Fruit fly (Drosophila melanogaster) whole organism, embryonic: ENCODE results near the gene Mvd.

Source experiments
- Bgb ChIP-seq: fragments of 200-800 bp; sonication (Bioruptor generic); IDR thresholded peaks from 2 replicates; pipeline ENCODE4 v1.3.6; 2022; ENCODE audit warnings: missing biosample characterization, missing genetic modification characterization; ENCODE audit not compliant: partially characterized antibody
- CG10267 ChIP-seq: fragments of 200-800 bp; sonication (Bioruptor generic); optimal IDR thresholded peaks from 2 replicates; lab custom pipeline; 2018; ENCODE audit warnings: missing biosample characterization, mild to moderate bottlenecking, missing genetic modification characterization, moderate library complexity
- CG12659 ChIP-seq: fragments of 200-800 bp; sonication (Bioruptor generic); optimal IDR thresholded peaks from 3 replicates; lab custom pipeline; 2017; ENCODE audit warnings: mild to moderate bottlenecking, missing biosample characterization, missing genetic modification reagents, missing genetic modification characterization
- CG12744 ChIP-seq: fragments of 200-800 bp; sonication (Bioruptor generic); optimal IDR thresholded peaks from 2 replicates; lab custom pipeline; 2016; ENCODE audit warnings: missing biosample characterization, missing genetic modification characterization
- CG13287 ChIP-seq: fragments of 200-800 bp; sonication (Bioruptor generic); IDR thresholded peaks from 2 replicates; pipeline ENCODE4 v1.3.6; 2022; ENCODE audit warnings: missing biosample characterization, missing genetic modification characterization; ENCODE audit not compliant: partially characterized antibody
- CG13296 ChIP-seq: fragments of 200-800 bp; sonication (Bioruptor generic); optimal IDR thresholded peaks from 3 replicates; lab custom pipeline; 2018; ENCODE audit warnings: missing biosample characterization, mild to moderate bottlenecking, missing genetic modification characterization
- CG15514 ChIP-seq: fragments of 200-800 bp; sonication (Bioruptor generic); optimal IDR thresholded peaks from 3 replicates; lab custom pipeline; 2017; ENCODE audit warnings: missing biosample characterization, missing genetic modification characterization, mild to moderate bottlenecking, moderate library complexity, missing genetic modification reagents
- CG16779 ChIP-seq: fragments of 200-800 bp; sonication (Bioruptor generic); IDR thresholded peaks from 2 replicates; pipeline ENCODE4 v1.3.6; 2022; ENCODE audit warnings: missing biosample characterization, missing genetic modification characterization
- CG30020 ChIP-seq: fragments of 200-800 bp; optimal IDR thresholded peaks from 2 replicates; lab custom pipeline; 2019; ENCODE audit warnings: missing biosample characterization, mild to moderate bottlenecking, missing genetic modification characterization, moderate library complexity
- CG30431 ChIP-seq: fragments of 200-800 bp; sonication (Bioruptor generic); optimal IDR thresholded peaks from 2 replicates; lab custom pipeline; 2017; ENCODE audit warnings: missing biosample characterization, missing genetic modification characterization
- CG3838 ChIP-seq: fragments of 200-800 bp; sonication (Bioruptor generic); optimal IDR thresholded peaks from 3 replicates; lab custom pipeline; 2016; ENCODE audit warnings: missing biosample characterization, missing genetic modification characterization
- CG4360 ChIP-seq: fragments of 200-800 bp; sonication (Bioruptor generic); IDR thresholded peaks from 2 replicates; pipeline ENCODE4 v1.3.6; 2022; ENCODE audit warnings: missing biosample characterization, missing genetic modification characterization
- CG6272 ChIP-seq: fragments of 200-800 bp; sonication (Bioruptor generic); IDR thresholded peaks from 2 replicates; pipeline ENCODE4 v1.3.6; 2022; ENCODE audit warnings: missing biosample characterization, missing genetic modification characterization
- CG8765 ChIP-seq: fragments of 200-800 bp; sonication (Bioruptor generic); IDR thresholded peaks from 2 replicates; pipeline ENCODE4 v1.3.6; 2022; ENCODE audit warnings: missing biosample characterization, missing genetic modification characterization
- CG9797 ChIP-seq: fragments of 200-800 bp; sonication (Bioruptor generic); optimal IDR thresholded peaks from 3 replicates; lab custom pipeline; 2018; ENCODE audit warnings: missing biosample characterization, mild to moderate bottlenecking, missing genetic modification characterization
- CG9876 ChIP-seq: fragments of 200-800 bp; sonication (Bioruptor generic); optimal IDR thresholded peaks from 2 replicates; lab custom pipeline; 2016; ENCODE audit warnings: missing biosample characterization, missing genetic modification characterization
- Dp ChIP-seq: fragments of 200-800 bp; sonication (Bioruptor generic); optimal IDR thresholded peaks from 2 replicates; lab custom pipeline; 2018; ENCODE audit warnings: missing biosample characterization, mild to moderate bottlenecking, missing genetic modification characterization, moderate library complexity
- Fer3 ChIP-seq: fragments of 200-800 bp; sonication (Bioruptor generic); optimal IDR thresholded peaks from 2 replicates; lab custom pipeline; 2018; ENCODE audit warnings: missing biosample characterization, mild to moderate bottlenecking, missing genetic modification characterization, moderate library complexity
- Lhr ChIP-seq: fragments of 200-800 bp; sonication (Bioruptor generic); optimal IDR thresholded peaks from 3 replicates; lab custom pipeline; 2017; ENCODE audit warnings: mild to moderate bottlenecking, missing biosample characterization, missing genetic modification reagents, missing genetic modification characterization
- MBD-R2 ChIP-seq: fragments of 200-800 bp; sonication (Bioruptor generic); IDR thresholded peaks from 2 replicates; pipeline ENCODE4 v1.3.6; 2022; ENCODE audit warnings: missing biosample characterization, missing genetic modification characterization
- Myb ChIP-seq: fragments of 200-800 bp; sonication (Bioruptor generic); optimal IDR thresholded peaks from 2 replicates; lab custom pipeline; 2016; ENCODE audit warnings: missing biosample characterization, missing genetic modification characterization
- Sry-δ ChIP-seq: fragments of 200-800 bp; sonication (Bioruptor generic); optimal IDR thresholded peaks from 2 replicates; lab custom pipeline; 2016; ENCODE audit warnings: missing biosample characterization, missing genetic modification characterization
- Ssrp ChIP-seq: fragments of 200-800 bp; sonication (Bioruptor generic); optimal IDR thresholded peaks from 2 replicates; lab custom pipeline; 2018; ENCODE audit warnings: missing biosample characterization, mild to moderate bottlenecking, missing genetic modification characterization, moderate library complexity
- Vsx1 ChIP-seq: fragments of 200-800 bp; sonication (Bioruptor generic); optimal IDR thresholded peaks from 2 replicates; lab custom pipeline; 2017; ENCODE audit warnings: missing biosample characterization, mild to moderate bottlenecking, missing genetic modification characterization, missing genetic modification reagents
- YL-1 ChIP-seq: fragments of 200-800 bp; sonication (Bioruptor generic); optimal IDR thresholded peaks from 3 replicates; lab custom pipeline; 2017; ENCODE audit warnings: missing biosample characterization, mild to moderate bottlenecking, missing genetic modification characterization
- ara ChIP-seq: fragments of 200-800 bp; sonication (Bioruptor generic); IDR thresholded peaks from 2 replicates; pipeline ENCODE4 v1.3.6; 2022; ENCODE audit warnings: missing biosample characterization, missing genetic modification characterization
- ato ChIP-seq: fragments of 200-800 bp; sonication (Bioruptor generic); IDR thresholded peaks from 2 replicates; pipeline ENCODE4 v1.3.6; 2022; ENCODE audit warnings: missing biosample characterization, missing genetic modification characterization; ENCODE audit not compliant: partially characterized antibody
- bbx ChIP-seq: fragments of 200-800 bp; sonication (Bioruptor generic); IDR thresholded peaks from 2 replicates; pipeline ENCODE4 v1.3.6; 2022; ENCODE audit warnings: missing biosample characterization, missing genetic modification characterization; ENCODE audit not compliant: partially characterized antibody
- cato ChIP-seq: fragments of 200-800 bp; sonication (Bioruptor generic); optimal IDR thresholded peaks from 2 replicates; lab custom pipeline; 2016; ENCODE audit warnings: missing biosample characterization, missing genetic modification characterization, borderline replicate concordance
- emc ChIP-seq: fragments of 200-800 bp; sonication (Bioruptor generic); optimal IDR thresholded peaks from 2 replicates; lab custom pipeline; 2016; ENCODE audit warnings: missing biosample characterization, missing genetic modification characterization
- exex ChIP-seq: fragments of 200-800 bp; sonication (Bioruptor generic); optimal IDR thresholded peaks from 4 replicates; lab custom pipeline; 2018; ENCODE audit warnings: missing biosample characterization, mild to moderate bottlenecking, missing genetic modification characterization, moderate library complexity
- fd3F ChIP-seq: fragments of 200-800 bp; sonication (Bioruptor generic); optimal IDR thresholded peaks from 2 replicates; lab custom pipeline; 2018; ENCODE audit warnings: missing biosample characterization, mild to moderate bottlenecking, missing genetic modification characterization, moderate library complexity
- gce ChIP-seq: fragments of 200-800 bp; sonication (Bioruptor generic); IDR thresholded peaks from 3 replicates; pipeline ENCODE4 v1.3.6; 2022; ENCODE audit warnings: missing biosample characterization, missing genetic modification characterization
- gfzf ChIP-seq: fragments of 200-800 bp; sonication (Bioruptor generic); optimal IDR thresholded peaks from 2 replicates; lab custom pipeline; 2016; ENCODE audit warnings: missing biosample characterization, mild to moderate bottlenecking, missing genetic modification characterization, moderate library complexity
- hbn ChIP-seq: fragments of 200-800 bp; sonication (Bioruptor generic); IDR thresholded peaks from 2 replicates; pipeline ENCODE4 v1.3.6; 2022; ENCODE audit warnings: missing biosample characterization, missing genetic modification characterization; ENCODE audit not compliant: partially characterized antibody
- ind ChIP-seq: fragments of 200-800 bp; sonication (Bioruptor generic); optimal IDR thresholded peaks from 3 replicates; lab custom pipeline; 2016; ENCODE audit warnings: missing biosample characterization, missing genetic modification characterization
- inv ChIP-seq: fragments of 200-800 bp; sonication (Bioruptor generic); IDR thresholded peaks from 2 replicates; pipeline ENCODE4 v1.3.6; 2022; ENCODE audit warnings: missing biosample characterization, missing genetic modification characterization; ENCODE audit not compliant: partially characterized antibody
- kah ChIP-seq: fragments of 200-800 bp; sonication (Bioruptor generic); optimal IDR thresholded peaks from 2 replicates; lab custom pipeline; 2018; ENCODE audit warnings: missing biosample characterization, mild to moderate bottlenecking, missing genetic modification characterization
- knrl ChIP-seq: fragments of 200-800 bp; sonication (Bioruptor generic); IDR thresholded peaks from 3 replicates; pipeline ENCODE4 v1.3.6; 2022; ENCODE audit warnings: missing biosample characterization, missing genetic modification characterization; ENCODE audit not compliant: partially characterized antibody
- lab ChIP-seq: fragments of 200-800 bp; sonication (Bioruptor generic); optimal IDR thresholded peaks from 3 replicates; lab custom pipeline; 2017; ENCODE audit warnings: missing biosample characterization, missing genetic modification characterization, mild to moderate bottlenecking, moderate library complexity, missing genetic modification reagents
- luna ChIP-seq: fragments of 200-800 bp; sonication (Bioruptor generic); optimal IDR thresholded peaks from 2 replicates; lab custom pipeline; 2016; ENCODE audit warnings: missing biosample characterization, missing genetic modification characterization
- mld ChIP-seq: fragments of 200-800 bp; sonication (Bioruptor generic); IDR thresholded peaks from 3 replicates; pipeline ENCODE4 v1.3.6; 2022; ENCODE audit warnings: missing biosample characterization, missing genetic modification characterization; ENCODE audit not compliant: partially characterized antibody
- p53 ChIP-seq: fragments of 200-800 bp; sonication (Bioruptor generic); optimal IDR thresholded peaks from 2 replicates; lab custom pipeline; 2016; ENCODE audit warnings: missing biosample characterization, missing genetic modification characterization
- pfk ChIP-seq: fragments of 200-800 bp; sonication (Bioruptor generic); optimal IDR thresholded peaks from 2 replicates; lab custom pipeline; 2018; ENCODE audit warnings: missing biosample characterization, mild to moderate bottlenecking, missing genetic modification characterization, moderate library complexity
- pzg ChIP-seq: fragments of 200-800 bp; sonication (Bioruptor generic); optimal IDR thresholded peaks from 3 replicates; lab custom pipeline; 2018; ENCODE audit warnings: missing biosample characterization, mild to moderate bottlenecking, missing genetic modification characterization, moderate library complexity
- vnd ChIP-seq: fragments of 200-800 bp; sonication (Bioruptor generic); IDR thresholded peaks from 3 replicates; pipeline ENCODE4 v1.3.6; 2022; ENCODE audit warnings: missing biosample characterization, missing genetic modification characterization; ENCODE audit not compliant: partially characterized antibody
- zen ChIP-seq: fragments of 200-800 bp; sonication (Bioruptor generic); optimal IDR thresholded peaks from 3 replicates; lab custom pipeline; 2018; ENCODE audit warnings: missing biosample characterization, mild to moderate bottlenecking, missing genetic modification characterization, moderate library complexity

Mvd gene

DNA sequence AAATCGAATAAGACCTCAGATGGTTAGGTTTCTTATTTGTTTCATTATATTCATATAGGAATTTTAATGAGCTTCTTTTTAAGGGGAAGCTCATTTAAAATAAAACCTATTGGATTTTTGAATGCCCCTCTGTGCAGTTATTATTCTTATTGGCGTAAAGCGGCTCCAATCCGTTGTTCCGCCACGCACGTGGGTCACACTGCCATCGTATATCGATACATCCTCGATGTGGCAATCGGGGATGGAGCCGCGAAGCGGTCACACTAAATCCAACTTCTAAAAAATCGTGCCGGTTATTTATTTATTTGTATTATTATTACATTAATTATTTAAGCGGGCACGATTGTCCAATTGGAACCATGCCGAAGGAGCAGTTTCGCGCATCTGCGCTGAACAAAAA, 13.8 kb downstream of the Mvd start, which contains the start of gene Polr3A (continued):
- TF ChIP-seq CG30020 (tag; lab: Kevin White, UChicago): peak; percentile 62
- peak; percentile 41 for TF ChIP-seq hbn (GFP tag; lab: Robert Waterston, UW)
- TF ChIP-seq MBD-R2 (GFP tag; lab: Robert Waterston, UW): peak; percentile 90
- TF ChIP-seq CG10267 (tag; lab: Kevin White, UChicago): peak; percentile 5
- TF ChIP-seq YL-1 (GFP tag; lab: Kevin White, UChicago): peak; percentile 5
- TF ChIP-seq CG13287: peak; percentile 75
- no peak for TF ChIP-seq cato (GFP tag; lab: Kevin White, UChicago)
- no peak for TF ChIP-seq p53 (GFP tag; lab: Kevin White, UChicago)
- TF ChIP-seq Dp (GFP tag; lab: Kevin White, UChicago): peak; percentile 65
- peak; percentile 77 for TF ChIP-seq bbx
- no peak for TF ChIP-seq gce (GFP tag; lab: Robert Waterston, UW)
- peak; percentile 54 for TF ChIP-seq CG15514 (GFP tag; lab: Kevin White, UChicago)
- TF ChIP-seq Sry-δ (GFP tag; lab: Kevin White, UChicago): peak; percentile 24
- peak; percentile 49 for TF ChIP-seq zen
- no peak for TF ChIP-seq lab (GFP tag; lab: Kevin White, UChicago)
- peak; percentile 31; the same call in 1 of the 2 replicates for TF ChIP-seq inv
- TF ChIP-seq knrl (GFP tag; lab: Robert Waterston, UW): peak; percentile 57
- TF ChIP-seq CG9797 (GFP tag; lab: Kevin White, UChicago): peak; percentile 70
- 0 out of 3 replicates have a peak, but pooled peaks have one; percentile 25 for TF ChIP-seq vnd (GFP tag; lab: Robert Waterston, UW)
- TF ChIP-seq Bgb: peak; percentile 70
- 0 out of 3 replicates have a peak, but pooled peaks have one; percentile 18 for TF ChIP-seq mld (GFP tag; lab: Robert Waterston, UW)
- peak; percentile 15 for TF ChIP-seq Myb
- TF ChIP-seq gfzf: peak; percentile 67
- no peak for TF ChIP-seq CG8765 (GFP tag; lab: Robert Waterston, UW)
- TF ChIP-seq ato (GFP tag; lab: Robert Waterston, UW): peak; percentile 49
- TF ChIP-seq fd3F (GFP tag; lab: Kevin White, UChicago): no peak
- peak; percentile 82 for TF ChIP-seq pfk

DNA sequence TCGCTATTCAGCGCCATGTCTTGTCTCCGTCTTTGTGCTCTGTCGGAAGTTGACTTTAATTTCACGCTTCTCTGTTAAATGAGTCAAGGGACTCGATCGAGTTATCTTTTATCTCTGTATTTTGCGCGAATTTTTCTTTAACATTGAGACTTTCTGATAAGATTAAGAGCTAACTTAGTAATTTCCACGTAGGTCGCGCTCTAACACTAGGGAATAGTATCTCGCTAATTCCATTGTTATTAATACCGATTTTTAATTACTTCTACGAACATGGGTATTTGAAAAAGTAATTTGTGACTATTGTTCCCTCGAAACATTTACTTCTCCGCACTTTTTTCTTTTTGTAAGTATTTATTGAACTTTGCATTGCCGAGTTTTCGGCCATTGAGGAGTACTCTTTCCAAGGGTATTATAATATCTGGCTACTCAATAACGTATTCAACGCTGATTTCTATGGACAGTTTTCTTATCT, 17.5 kb downstream of the Mvd start, which contains the start of gene CG8952:
Gene CG8952, minus strand, starts transcription at position 51 of the 472 bp plus-strand sequence.
- TF ChIP-seq Lhr (GFP tag; lab: Kevin White, UChicago) (no peak), exex (tag; lab: Kevin White, UChicago) (peak; percentile 89)
- TF ChIP-seq, all 482 proteins: peak for 1

DNA sequence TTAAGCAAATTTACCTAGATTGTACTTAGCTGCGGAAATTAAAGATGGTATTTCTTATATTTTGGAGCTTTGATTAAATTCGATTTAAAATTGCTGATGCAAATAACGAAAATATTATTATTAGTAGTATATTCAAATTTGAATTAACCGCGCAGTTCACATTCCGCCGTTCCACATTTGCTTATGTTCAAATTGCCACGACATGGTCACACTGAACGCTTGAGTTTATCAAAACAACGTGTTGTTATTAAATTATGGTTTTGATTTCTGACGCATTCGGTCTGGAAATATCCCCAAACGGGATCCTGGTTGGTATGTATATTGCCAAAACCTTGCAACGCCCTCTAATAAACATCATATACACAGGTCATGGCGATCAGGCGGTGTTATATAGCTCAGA, 20.5 kb downstream of the Mvd start, which contains the start of gene CG33172:
Gene CG33172, plus strand, starts transcription at position 208 of the 400 bp plus-strand sequence.
- TF ChIP-seq CG13296 (no peak), CG6272 (no peak), CG4360 (GFP tag; lab: Robert Waterston, UW) (no peak), CG3838 (GFP tag; lab: Kevin White, UChicago) (no peak), CG9876 (GFP tag; lab: Kevin White, UChicago) (no peak), Fer3 (no peak), CG16779 (GFP tag; lab: Robert Waterston, UW) (no peak), ato (GFP tag; lab: Robert Waterston, UW) (no peak), Vsx1 (GFP tag; lab: Kevin White, UChicago) (no peak), kah (GFP tag; lab: Kevin White, UChicago) (no peak), pzg (GFP tag; lab: Kevin White, UChicago) (peak; percentile 33), CG30431 (no peak), luna (GFP tag; lab: Kevin White, UChicago) (no peak), Dp (GFP tag; lab: Kevin White, UChicago) (peak; percentile 77), emc (GFP tag; lab: Kevin White, UChicago) (no peak), CG12744 (GFP tag; lab: Kevin White, UChicago) (no peak), CG9797 (GFP tag; lab: Kevin White, UChicago) (peak; percentile 56), Ssrp (tag; lab: Kevin White, UChicago) (no peak), CG12659 (GFP tag; lab: Kevin White, UChicago) (no peak), ara (GFP tag; lab: Robert Waterston, UW) (no peak), ind (GFP tag; lab: Kevin White, UChicago) (no peak)
